Fruit fly (Drosophila melanogaster) whole organism, larva: Measurements from ENCODE around the gene CG42822.

Experiments
- noc ChIP-seq: fragments of 200-800 bp; sonication (Bioruptor generic); optimal IDR thresholded peaks from 3 replicates; lab custom pipeline; 2019; ENCODE audit warnings: missing biosample characterization, mild to moderate bottlenecking, missing genetic modification characterization, moderate library complexity

The CG42822 gene

DNA sequence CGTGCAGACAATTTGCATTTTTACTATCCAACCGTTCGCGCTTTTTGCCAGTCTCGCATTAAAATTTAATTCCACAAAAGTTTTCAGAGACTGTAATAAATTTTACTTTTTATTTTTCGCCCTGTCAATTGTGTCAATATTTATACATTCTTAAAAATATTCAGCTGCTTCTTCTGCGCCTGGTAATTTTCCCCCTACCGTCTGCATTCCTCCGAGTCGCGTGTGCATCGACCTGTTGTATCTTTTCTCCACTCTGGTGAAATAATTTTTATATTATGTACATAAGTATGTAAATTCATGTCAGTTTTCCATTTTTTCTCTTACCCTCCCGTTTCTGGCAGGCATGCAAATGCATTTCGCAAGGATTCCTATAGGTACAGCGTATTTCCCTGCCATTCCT lies 10.5 kb upstream of the CG42822 start, which contains the start of gene CG34279:
CG34279 (minus strand) TSS at position 101 of the 400 bp plus-strand sequence.
- no peak for TF ChIP-seq noc (tag; lab: Kevin White, UChicago)

dm6 chr3R:17403618-17404017 lies 10.1 kb upstream of the CG42822 start, which contains the start of gene CG34280:
Gene CG34280, minus strand, starts transcription at chr3R:17403718.
- no peak for TF ChIP-seq noc (tag; lab: Kevin White, UChicago)

dm6 chr3R:17404155-17404554 lies 9.5 kb upstream of the CG42822 start:
- peak; percentile 48 for TF ChIP-seq noc (tag; lab: Kevin White, UChicago)

DNA sequence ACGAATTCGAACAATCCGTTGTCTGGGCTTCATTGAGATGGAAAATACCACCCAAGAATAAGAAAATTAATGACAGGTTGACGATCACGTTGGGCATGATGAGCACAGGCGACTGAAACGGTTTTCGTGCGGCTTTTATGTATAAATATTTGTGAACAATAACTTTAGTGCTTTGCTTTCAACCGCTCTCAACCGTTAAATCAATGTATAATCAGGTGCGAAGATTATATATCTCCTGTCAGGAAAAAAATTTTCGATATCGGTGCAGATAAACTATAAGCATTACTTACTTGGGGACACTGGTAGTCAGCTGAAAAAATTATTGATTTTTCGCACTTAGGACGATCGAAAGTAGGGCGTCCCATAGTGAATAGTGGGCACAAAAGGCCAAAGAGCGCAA lies 8.7 kb upstream of the CG42822 start, which contains the start of gene CG42823:
CG42823 (minus strand) TSS at position 101 of the 400 bp plus-strand sequence.
- no peak for TF ChIP-seq noc (tag; lab: Kevin White, UChicago)

DNA sequence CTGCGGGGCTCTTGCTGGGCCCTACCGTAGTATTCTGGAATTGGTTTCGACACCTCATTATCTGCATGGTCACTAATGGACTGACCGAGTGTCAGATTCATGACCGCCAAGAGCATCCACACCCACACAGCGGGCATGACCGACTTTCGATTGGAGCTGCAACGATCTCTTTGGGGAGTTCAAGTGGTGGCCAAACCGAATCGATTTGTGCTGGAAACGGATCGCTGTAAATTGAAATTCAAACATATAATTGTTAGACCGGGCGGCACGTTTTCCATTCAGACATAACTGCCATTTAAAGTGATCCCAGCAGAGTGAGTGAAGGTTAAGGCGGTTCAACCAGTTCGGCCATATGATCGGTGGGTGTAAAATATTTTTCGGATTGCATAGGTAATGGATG lies 7.3 kb upstream of the CG42822 start, which contains the start of the genes CG42824 and CG42798:
CG42824 (minus strand) TSS at position 101 of the 400 bp plus-strand sequence.
CG42798 (plus strand) TSS at position 268 of the 400 bp plus-strand sequence.
- no peak for TF ChIP-seq noc (tag; lab: Kevin White, UChicago)

- no peak for TF ChIP-seq noc (tag; lab: Kevin White, UChicago)
Measured at dm6 chr3R:17407576-17407975, 6.1 kb upstream of the CG42822 start, which contains the start of gene CG17283. Gene CG17283, plus strand, starts transcription at chr3R:17407876.

- no peak for TF ChIP-seq noc (tag; lab: Kevin White, UChicago)
Measured at dm6 chr3R:17409319-17409718, 4.4 kb upstream of the CG42822 start, which contains the start of gene CG5860. Gene CG5860, plus strand, starts transcription at chr3R:17409619.

DNA sequence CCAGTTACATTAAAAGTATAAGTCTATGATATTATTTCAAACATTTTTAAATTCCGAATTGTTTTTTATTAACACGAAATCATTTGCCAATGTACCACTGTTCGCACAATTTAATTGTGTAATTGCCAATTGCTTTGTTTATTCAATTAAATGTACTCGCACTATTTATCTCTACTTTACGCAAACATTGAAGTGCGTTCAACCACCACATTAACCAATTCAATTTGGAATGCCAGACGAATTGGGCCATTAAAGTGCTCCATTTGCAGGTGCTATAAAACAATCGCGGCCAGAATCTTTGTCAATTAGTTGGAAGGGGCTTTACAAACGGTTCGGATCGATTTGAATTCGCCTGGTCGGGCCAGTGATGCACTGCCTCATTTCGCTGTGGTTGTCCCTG lies 2.9 kb upstream of the CG42822 start, which contains the start of gene CG5863:
CG5863 (plus strand) TSS at position 301 of the 400 bp plus-strand sequence.
- no peak for TF ChIP-seq noc (tag; lab: Kevin White, UChicago)

DNA sequence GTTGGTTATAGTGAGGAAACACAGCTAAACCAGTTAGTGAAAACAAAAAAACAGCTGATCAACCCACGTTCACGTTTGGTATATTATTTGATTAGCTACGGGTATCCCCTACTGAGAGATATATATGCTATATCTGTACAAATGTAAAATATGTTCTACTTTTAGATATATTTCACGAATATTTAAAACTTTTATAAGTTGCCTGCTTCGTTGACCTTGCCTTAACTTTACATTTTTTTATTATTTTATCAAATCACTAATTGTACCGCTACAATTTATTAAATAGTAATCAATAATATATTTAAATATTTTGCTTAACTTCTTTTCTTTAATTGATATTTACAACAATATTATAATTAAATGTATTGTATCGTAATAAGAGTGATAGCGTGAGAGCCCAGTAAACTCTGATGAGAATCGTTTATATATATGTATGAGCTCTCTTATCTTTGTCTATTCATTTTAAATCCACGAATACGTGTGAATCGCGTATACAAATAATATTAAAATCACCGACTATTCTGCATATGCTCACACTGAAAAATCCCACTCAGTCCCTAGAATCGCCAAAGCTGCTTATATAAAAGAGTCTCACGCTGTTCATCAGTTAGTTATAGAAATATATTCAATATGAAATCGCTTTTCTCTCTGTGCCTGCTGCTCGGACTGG lies 1.1 kb upstream of the CG42822 start, which contains the start of gene CG42821:
CG42821 (plus strand) TSS at position 620 of the 670 bp plus-strand sequence.
- no peak for TF ChIP-seq noc (tag; lab: Kevin White, UChicago)

dm6 chr3R:17415439-17415838 lies 1.7 kb downstream of the CG42822 start, which contains the start of gene CG5866:
Gene CG5866, plus strand, starts transcription at chr3R:17415739.
- no peak for TF ChIP-seq noc (tag; lab: Kevin White, UChicago)

DNA sequence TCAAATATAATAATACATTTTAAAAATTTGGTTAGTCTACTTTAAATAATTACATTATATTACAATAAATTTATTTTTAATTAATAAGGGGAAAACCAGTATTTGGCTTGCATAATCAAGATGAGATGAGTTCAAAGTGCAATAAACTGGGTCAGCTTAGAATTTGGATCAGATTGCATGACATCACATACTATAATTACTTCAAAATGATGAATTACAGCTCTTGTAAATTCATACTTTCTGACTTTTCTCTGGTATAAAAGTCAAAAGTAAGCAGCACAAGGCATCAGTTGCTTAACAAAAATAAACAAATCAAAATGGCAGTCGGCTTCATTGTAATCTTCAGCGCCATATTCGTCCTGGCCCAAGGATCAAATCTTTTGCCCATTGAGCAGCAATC lies 3.5 kb downstream of the CG42822 start, which contains the start of gene CG33333:
CG33333 (plus strand) TSS at position 301 of the 400 bp plus-strand sequence.
- no peak for TF ChIP-seq noc (tag; lab: Kevin White, UChicago)

DNA sequence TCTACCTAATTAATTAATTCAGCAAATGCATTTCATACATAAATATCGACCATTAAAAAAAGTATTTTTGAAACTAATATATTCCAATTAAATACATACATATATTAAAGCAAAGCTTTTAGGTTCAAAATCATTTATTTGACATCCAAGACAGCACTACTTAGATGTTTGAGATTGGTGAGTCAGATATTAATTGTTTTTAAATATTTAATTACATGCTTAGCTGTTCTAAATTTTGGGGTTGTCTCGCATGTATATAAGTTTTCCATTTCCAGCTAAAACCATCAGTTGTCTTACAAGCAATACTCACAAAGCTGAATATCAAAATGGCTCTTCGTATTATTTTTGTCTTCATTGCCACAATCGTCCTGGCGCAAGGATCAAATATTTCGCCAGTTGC lies 4.8 kb downstream of the CG42822 start, which contains the start of gene CG42834:
CG42834 (plus strand) TSS at position 301 of the 400 bp plus-strand sequence.
- TF ChIP-seq noc (tag; lab: Kevin White, UChicago), result no peak

DNA sequence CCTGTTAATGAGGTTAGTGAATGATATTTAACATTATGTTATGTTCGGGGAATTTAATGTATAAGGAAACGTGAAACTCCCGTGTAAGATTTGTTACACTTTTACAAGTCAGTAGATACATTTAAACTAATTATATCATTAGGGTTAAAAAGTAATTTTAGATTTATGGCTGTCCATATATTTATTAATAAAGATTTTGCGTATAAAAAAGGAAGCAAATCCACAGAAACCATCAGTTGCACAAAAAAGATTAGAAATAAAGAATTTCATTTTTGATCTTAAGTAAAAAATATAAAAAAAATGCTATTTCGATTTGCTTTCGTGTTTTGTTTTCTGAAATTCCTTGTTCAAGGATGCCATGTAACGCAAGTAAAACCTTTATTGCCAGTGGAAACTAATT lies 6.6 kb downstream of the CG42822 start, which contains the start of gene CG42835:
CG42835 (plus strand) TSS at position 301 of the 400 bp plus-strand sequence.
- TF ChIP-seq noc (tag; lab: Kevin White, UChicago), result no peak

DNA sequence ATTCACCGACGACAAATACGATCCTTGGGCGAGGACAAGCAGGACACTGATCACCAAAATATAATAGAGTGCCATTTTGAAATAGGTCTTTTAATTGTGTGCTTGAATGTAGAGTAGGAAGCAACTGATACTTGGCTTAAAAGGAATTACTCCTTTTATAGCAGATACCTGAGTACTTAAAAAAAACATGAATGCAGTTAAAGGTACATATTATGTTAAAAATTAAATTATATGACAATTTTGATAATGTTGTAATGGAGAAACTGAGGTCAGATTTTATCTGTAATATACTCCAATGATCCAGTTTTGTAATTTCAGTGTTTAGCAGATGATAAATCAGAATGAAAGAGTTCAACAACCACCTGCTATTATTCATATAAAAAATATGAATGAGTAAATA lies 8.4 kb downstream of the CG42822 start, which contains the start of gene CG14332:
CG14332 (minus strand) TSS at position 101 of the 400 bp plus-strand sequence.
- TF ChIP-seq noc (tag; lab: Kevin White, UChicago), result no peak

DNA sequence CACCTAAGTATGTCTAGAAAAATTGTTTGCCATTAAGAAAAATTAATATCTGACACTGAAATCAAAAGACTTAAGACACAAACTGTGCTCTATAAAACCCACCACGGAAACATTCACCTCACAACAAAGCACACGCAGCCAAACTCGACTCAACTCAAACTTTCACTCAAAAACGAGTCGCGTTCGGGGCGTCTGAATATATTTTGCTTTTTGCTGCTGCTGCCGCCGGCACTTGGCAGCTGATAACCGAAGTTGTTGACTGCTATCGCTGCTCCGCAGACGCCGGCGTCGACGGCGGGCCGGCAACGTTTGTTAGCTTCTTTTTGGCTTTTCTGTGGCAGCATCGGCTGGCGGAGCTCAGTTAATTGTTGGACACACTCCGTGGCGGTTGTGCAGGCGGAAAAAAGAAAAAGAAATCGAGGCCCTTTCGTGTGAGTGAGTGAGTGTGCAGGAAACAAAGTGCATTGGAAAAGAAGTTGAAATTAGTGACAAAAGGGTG lies 11.8 kb downstream of the CG42822 start, which contains the start of gene cysu:
cysu (plus strand) TSS at position 352 of the 499 bp plus-strand sequence.
- no peak for TF ChIP-seq noc (tag; lab: Kevin White, UChicago)

DNA sequence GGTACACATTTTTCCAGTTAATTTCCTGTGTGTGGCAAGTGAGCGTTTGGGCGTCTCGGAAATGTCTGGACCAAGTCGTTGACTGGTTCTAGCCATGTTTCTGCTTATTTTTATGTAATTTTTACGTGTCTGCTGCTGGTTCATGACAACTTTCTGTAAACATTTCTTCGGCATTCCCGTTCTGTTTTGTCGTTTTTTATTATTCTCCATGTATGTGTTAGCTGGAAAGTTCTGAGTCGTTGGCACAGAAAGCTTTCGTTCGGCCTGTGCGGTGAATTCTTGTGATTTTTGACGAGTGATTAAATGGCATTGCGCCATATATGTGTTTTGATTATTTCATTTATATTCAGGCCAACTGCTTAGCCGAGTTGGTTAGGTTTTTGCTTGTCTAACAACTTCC lies 12.6 kb downstream of the CG42822 start:
- TF ChIP-seq noc (tag; lab: Kevin White, UChicago), result no peak
